Worm (Caenorhabditis elegans) whole organism, L4 larva: ENCODE results near the gene acs-21.

Experiments used
- F44E2.7 ChIP-seq: fragments of 200-800 bp; sonication (Bioruptor generic); IDR thresholded peaks from 2 replicates; pipeline ENCODE4 v2.1.2; 2022; ENCODE audit warnings: missing genetic modification characterization, missing compliant biosample characterization
- F49E8.2 ChIP-seq: sonication (generic microtip); optimal IDR thresholded peaks from 2 replicates; lab custom pipeline; 2016; ENCODE audit warnings: missing compliant biosample characterization, mild to moderate bottlenecking, missing genetic modification characterization, borderline replicate concordance
- Y105C5A.15 ChIP-seq: fragments of 200-800 bp; sonication (Bioruptor generic); IDR thresholded peaks from 2 replicates; pipeline ENCODE4 v1.3.6; 2022; ENCODE audit warnings: missing genetic modification characterization, missing compliant biosample characterization
- Y48G9A.11 ChIP-seq: fragments of 200-800 bp; sonication (Bioruptor generic); IDR thresholded peaks from 2 replicates; pipeline ENCODE4 v1.3.6; 2022; ENCODE audit warnings: missing genetic modification reagents, missing genetic modification characterization, missing compliant biosample characterization
- Y75B8A.6 ChIP-seq: fragments of 200-800 bp; sonication (Bioruptor generic); IDR thresholded peaks from 2 replicates; pipeline ENCODE4 v1.3.6; 2022; ENCODE audit warnings: missing genetic modification reagents, missing genetic modification characterization, missing compliant biosample characterization
- aha-1 ChIP-seq: fragments of 150-350 bp; peaks from one replicate; lab custom pipeline; 2014; ENCODE audit warnings: missing biosample characterization, missing genetic modification characterization
- ama-1 ChIP-seq: fragments of 150-350 bp; optimal IDR thresholded peaks from 2 replicates; lab custom pipeline; 2014; ENCODE audit warnings: inconsistent platforms, mixed read lengths
- ceh-20 ChIP-seq: fragments of 200-800 bp; sonication (Bioruptor generic); IDR thresholded peaks from 2 replicates; pipeline ENCODE4 v1.3.6; 2022; ENCODE audit warnings: missing genetic modification reagents, missing genetic modification characterization, missing compliant biosample characterization
- ceh-62 ChIP-seq: sonication (generic microtip); optimal IDR thresholded peaks from 2 replicates; lab custom pipeline; 2017; ENCODE audit warnings: missing biosample characterization, missing genetic modification characterization
- ceh-82 ChIP-seq: sonication (generic microtip); optimal IDR thresholded peaks from 2 replicates; lab custom pipeline; 2017; ENCODE audit warnings: missing biosample characterization, missing genetic modification characterization
- ctbp-1 ChIP-seq: fragments of 200-800 bp; sonication (Bioruptor generic); IDR thresholded peaks from 2 replicates; pipeline ENCODE4 v1.3.6; 2022; ENCODE audit warnings: missing genetic modification reagents, missing genetic modification characterization, missing compliant biosample characterization
- daf-16 ChIP-seq, 3 experiments: sonication (generic microtip); optimal IDR thresholded peaks; 2 replicates each; lab custom pipeline; 2016 to 2017; ENCODE audit warnings: missing genetic modification characterization in 3 of 3, missing genetic modification reagents in 3 of 3, mild to moderate bottlenecking in 2 of 3, missing compliant biosample characterization in 2 of 3, missing biosample characterization in 1 of 3, moderate library complexity in 1 of 3
- daf-8 ChIP-seq: fragments of 200-800 bp; sonication (Bioruptor generic); IDR thresholded peaks from 2 replicates; pipeline ENCODE4 v1.3.6; 2022; ENCODE audit warnings: missing genetic modification characterization, missing compliant biosample characterization
- dpl-1 ChIP-seq: fragments of 150-350 bp; optimal IDR thresholded peaks from 2 replicates; lab custom pipeline; 2014; ENCODE audit warnings: missing biosample characterization, missing genetic modification reagents, missing genetic modification characterization
- duxl-1 ChIP-seq: sonication (generic microtip); optimal IDR thresholded peaks from 2 replicates; lab custom pipeline; 2016; ENCODE audit warnings: mild to moderate bottlenecking, missing genetic modification characterization, moderate library complexity, missing compliant biosample characterization; ENCODE audit not compliant: poor library complexity
- fkh-10 ChIP-seq: fragments of 150-350 bp; optimal IDR thresholded peaks from 2 replicates; lab custom pipeline; 2014; ENCODE audit warnings: missing biosample characterization, missing genetic modification reagents, missing genetic modification characterization
- fos-1 ChIP-seq: fragments of 150-350 bp; optimal IDR thresholded peaks from 2 replicates; lab custom pipeline; 2014; ENCODE audit warnings: missing biosample characterization, missing genetic modification characterization
- hlh-30 ChIP-seq: sonication (generic microtip); optimal IDR thresholded peaks from 2 replicates; lab custom pipeline; 2017; ENCODE audit warnings: antibody characterized with exemption, mild to moderate bottlenecking, missing genetic modification characterization, missing compliant biosample characterization; ENCODE audit not compliant: insufficient read depth
- jun-1 ChIP-seq: fragments of 150-350 bp; optimal IDR thresholded peaks from 2 replicates; lab custom pipeline; 2014; ENCODE audit warnings: missing biosample characterization, missing genetic modification reagents, missing genetic modification characterization
- mep-1 ChIP-seq: fragments of 150-350 bp; sonication (generic microtip); optimal IDR thresholded peaks from 3 replicates; lab custom pipeline; 2014; ENCODE audit warnings: missing biosample characterization, missing genetic modification characterization
- mes-2 ChIP-seq: sonication (generic microtip); optimal IDR thresholded peaks from 2 replicates; lab custom pipeline; 2016; ENCODE audit warnings: missing genotype, mild to moderate bottlenecking, missing genetic modification characterization, missing compliant biosample characterization; ENCODE audit not compliant: poor library complexity, severe bottlenecking
- nhr-11 ChIP-seq: fragments of 150-350 bp; optimal IDR thresholded peaks from 2 replicates; lab custom pipeline; 2014; ENCODE audit warnings: missing biosample characterization, missing genetic modification characterization
- nhr-28 ChIP-seq: fragments of 150-350 bp; optimal IDR thresholded peaks from 2 replicates; lab custom pipeline; 2014; ENCODE audit warnings: missing biosample characterization, missing genetic modification characterization
- nhr-48 ChIP-seq: sonication (generic microtip); optimal IDR thresholded peaks from 2 replicates; lab custom pipeline; 2016; ENCODE audit warnings: mild to moderate bottlenecking, missing genetic modification characterization, missing compliant biosample characterization
- nhr-76 ChIP-seq: fragments of 150-350 bp; optimal IDR thresholded peaks from 2 replicates; lab custom pipeline; 2014; ENCODE audit warnings: missing biosample characterization, missing genetic modification characterization
- nhr-77 ChIP-seq: fragments of 150-350 bp; optimal IDR thresholded peaks from 2 replicates; lab custom pipeline; 2014; ENCODE audit warnings: missing biosample characterization, missing genetic modification characterization
- pha-4 ChIP-seq, 2 experiments: fragments of 150-350 bp in 1 of 2; fragments of 200-800 bp in 1 of 2; sonication (Bioruptor generic) in 1 of 2; IDR thresholded peaks in 1 of 2; optimal IDR thresholded peaks in 1 of 2; 2 replicates each; pipeline versions ENCODE4 v1.3.6 to Lab custom; 2014 to 2022; ENCODE audit warnings: missing genetic modification characterization in 2 of 2, missing genetic modification reagents in 2 of 2, missing biosample characterization in 1 of 2, missing compliant biosample characterization in 1 of 2
- pqm-1 ChIP-seq: sonication (generic microtip); optimal IDR thresholded peaks from 2 replicates; lab custom pipeline; 2017; ENCODE audit warnings: missing biosample characterization, missing genetic modification characterization
- rbr-2 ChIP-seq: sonication (generic microtip); optimal IDR thresholded peaks from 2 replicates; lab custom pipeline; 2016; ENCODE audit warnings: missing genotype, missing genetic modification characterization, missing compliant biosample characterization
- saeg-2 ChIP-seq: fragments of 200-800 bp; sonication (Bioruptor generic); IDR thresholded peaks from 2 replicates; pipeline ENCODE4 v1.3.6; 2022; ENCODE audit warnings: missing genetic modification reagents, missing genetic modification characterization, missing compliant biosample characterization
- set-16 ChIP-seq: fragments of 200-800 bp; sonication (Bioruptor generic); IDR thresholded peaks from 2 replicates; pipeline ENCODE4 v1.3.6; 2022; ENCODE audit warnings: missing genetic modification reagents, missing genetic modification characterization, missing compliant biosample characterization
- snpc-1.2 ChIP-seq: fragments of 200-800 bp; sonication (Bioruptor generic); IDR thresholded peaks from 2 replicates; pipeline ENCODE4 v1.3.6; 2022; ENCODE audit warnings: missing genetic modification reagents, missing genetic modification characterization, missing compliant biosample characterization
- spr-1 ChIP-seq: sonication (generic microtip); optimal IDR thresholded peaks from 2 replicates; lab custom pipeline; 2016; ENCODE audit warnings: mild to moderate bottlenecking, missing genetic modification characterization, missing compliant biosample characterization
- spr-3 ChIP-seq: fragments of 200-800 bp; sonication (Bioruptor generic); optimal IDR thresholded peaks from 2 replicates; lab custom pipeline; 2018; ENCODE audit warnings: mild to moderate bottlenecking, missing genetic modification characterization, missing compliant biosample characterization
- tag-97 ChIP-seq: fragments of 200-800 bp; sonication (Bioruptor generic); IDR thresholded peaks from 2 replicates; pipeline ENCODE4 v1.3.6; 2022; ENCODE audit warnings: missing genetic modification characterization, missing compliant biosample characterization
- unc-39 ChIP-seq: sonication (generic microtip); optimal IDR thresholded peaks from 2 replicates; lab custom pipeline; 2017; ENCODE audit warnings: missing biosample characterization, missing genetic modification characterization
- zfp-3 ChIP-seq: fragments of 200-800 bp; sonication (Bioruptor generic); conservative IDR thresholded peaks from 2 replicates; pipeline ENCODE4 v1.3.6; 2022; ENCODE audit warnings: missing genetic modification reagents, missing genetic modification characterization, missing compliant biosample characterization
- zip-11 ChIP-seq: fragments of 200-800 bp; sonication (Bioruptor generic); IDR thresholded peaks from 2 replicates; pipeline ENCODE4 v1.3.6; 2022; ENCODE audit warnings: missing genetic modification characterization, missing compliant biosample characterization
- zip-2 ChIP-seq: fragments of 150-350 bp; optimal IDR thresholded peaks from 2 replicates; lab custom pipeline; 2014; ENCODE audit warnings: missing biosample characterization, missing genetic modification characterization

Gene acs-21

ce11 chrV:3088768-3089167 is at the start of gene acs-21:
acs-21 (plus strand) TSS chrV:3089068.
- TF ChIP-seq fos-1 (tag; lab: Kevin White, UChicago), result no peak
- TF ChIP-seq zip-11 (GFP tag; lab: Robert Waterston, UW), result no peak
- no peak for TF ChIP-seq saeg-2
- TF ChIP-seq jun-1, result no peak
- TF ChIP-seq ceh-82 (tag; lab: Kevin White, UChicago), result no peak
- no peak for TF ChIP-seq nhr-77
- TF ChIP-seq spr-3 (GFP tag; lab: Kevin White, UChicago), result no peak
- TF ChIP-seq mep-1 (tag; lab: Kevin White, UChicago), result no peak
- TF ChIP-seq duxl-1 (tag; lab: Kevin White, UChicago), result no peak
- no peak for TF ChIP-seq nhr-48 (tag; lab: Kevin White, UChicago)
- no peak for TF ChIP-seq mes-2
- no peak for TF ChIP-seq pha-4 (GFP tag; IDR thresholded peaks at IDR 0.05; lab: Robert Waterston, UW)
- TF ChIP-seq pha-4 (tag; optimal IDR thresholded peaks at IDR 0.05; lab: Kevin White, UChicago), result no peak
- TF ChIP-seq pqm-1 (tag; lab: Kevin White, UChicago), result no peak
- no peak for TF ChIP-seq ctbp-1 (GFP tag; lab: Robert Waterston, UW)

ce11 chrV:3039282-3039681 is 49.6 kb upstream of the acs-21 start, which contains the start of gene chpf-2:
chpf-2 (minus strand) TSS chrV:3039382.
- TF ChIP-seq nhr-76 (tag; lab: Kevin White, UChicago) (no peak), F49E8.2 (tag; lab: Kevin White, UChicago) (no peak), rbr-2 (tag; lab: Kevin White, UChicago) (no peak), ceh-20 (GFP tag; lab: Robert Waterston, UW) (no peak), fos-1 (tag; lab: Kevin White, UChicago) (no peak), fkh-10 (GFP tag; lab: Kevin White, UChicago) (no peak)

ce11 chrV:3040930-3041329 is 47.9 kb upstream of the acs-21 start:
- TF ChIP-seq zfp-3 (GFP tag; lab: Robert Waterston, UW) (no peak), Y75B8A.6 (GFP tag; lab: Robert Waterston, UW) (no peak), nhr-76 (tag; lab: Kevin White, UChicago) (no peak), spr-1 (tag; lab: Kevin White, UChicago) (no peak), F49E8.2 (tag; lab: Kevin White, UChicago) (no peak), snpc-1.2 (GFP tag; lab: Robert Waterston, UW) (no peak), F44E2.7 (GFP tag; lab: Robert Waterston, UW) (no peak), zip-11 (GFP tag; lab: Robert Waterston, UW) (no peak), dpl-1 (no peak), nhr-77 (no peak), ama-1 (lab: Kevin White, UChicago) (no peak), tag-97 (GFP tag; lab: Robert Waterston, UW) (no peak), nhr-11 (tag; lab: Kevin White, UChicago) (no peak)

- TF ChIP-seq nhr-11 (tag; lab: Kevin White, UChicago) (no peak), set-16 (GFP tag; lab: Robert Waterston, UW) (no peak), mep-1 (tag; lab: Kevin White, UChicago) (no peak), hlh-30 (no peak), nhr-28 (tag; lab: Kevin White, UChicago) (no peak), ceh-62 (tag; lab: Kevin White, UChicago) (no peak), unc-39 (tag; lab: Kevin White, UChicago) (no peak), daf-8 (GFP tag; lab: Robert Waterston, UW) (no peak), rbr-2 (tag; lab: Kevin White, UChicago) (no peak), nhr-48 (tag; lab: Kevin White, UChicago) (no peak), Y105C5A.15 (GFP tag; lab: Robert Waterston, UW) (no peak), Y48G9A.11 (no peak), aha-1 (tag; lab: Kevin White, UChicago) (no peak), daf-16 (GFP tag; optimal IDR thresholded peaks at IDR 0.05; lab: Kevin White, UChicago) (no peak), daf-16 (tag; optimal IDR thresholded peaks at IDR 0.05; lab: Kevin White, UChicago) (no peak), zip-2 (no peak)
These were observed 44.0 kb upstream of the acs-21 start, which contains the start of gene F59D6.1 for ce11 chrV:3044837-3045236. F59D6.1 (plus strand) TSS chrV:3045137.
